Worm (Caenorhabditis elegans) whole organism, L1 larva: Measurements from ENCODE around the gene Y79H2A.4.
A peak's percentile ranks its signal among the peaks of the same experiment; 100 is the strongest.

Experiments used
- C34B4.2 ChIP-seq: sonication (generic microtip); optimal IDR thresholded peaks from 2 replicates; lab custom pipeline; 2017; ENCODE audit warnings: mild to moderate bottlenecking, missing genetic modification characterization, missing compliant biosample characterization
- F16B12.6 ChIP-seq: fragments of 150-350 bp; optimal IDR thresholded peaks from 2 replicates; lab custom pipeline; 2014; ENCODE audit warnings: missing biosample characterization, missing genetic modification characterization
- aha-1 ChIP-seq: fragments of 150-350 bp; optimal IDR thresholded peaks from 2 replicates; lab custom pipeline; 2014; ENCODE audit warnings: missing biosample characterization, missing genetic modification characterization
- ceh-8 ChIP-seq: fragments of 200-800 bp; sonication (Bioruptor generic); optimal IDR thresholded peaks from 2 replicates; lab custom pipeline; 2018; ENCODE audit warnings: mild to moderate bottlenecking, missing genetic modification characterization, moderate library complexity, missing compliant biosample characterization
- ceh-82 ChIP-seq, 3 experiments: fragments of 150-350 bp in 1 of 3; sonication (generic microtip) in 2 of 3; optimal IDR thresholded peaks; 2 replicates each; lab custom pipeline; 2014 to 2017; ENCODE audit warnings: missing biosample characterization in 3 of 3, missing genetic modification characterization in 3 of 3
- ceh-88 ChIP-seq: fragments of 200-800 bp; sonication (Bioruptor generic); IDR thresholded peaks from 2 replicates; pipeline ENCODE4 v1.3.6; 2022; ENCODE audit warnings: missing genetic modification characterization, missing compliant biosample characterization
- ceh-90 ChIP-seq: sonication (generic microtip); optimal IDR thresholded peaks from 2 replicates; lab custom pipeline; 2016; ENCODE audit warnings: missing genetic modification characterization, missing compliant biosample characterization
- dpl-1 ChIP-seq, 3 experiments: fragments of 150-350 bp in 2 of 3; sonication (generic microtip) in 1 of 3; optimal IDR thresholded peaks; 2 replicates each; lab custom pipeline; 2014 to 2017; ENCODE audit warnings: missing biosample characterization in 3 of 3, missing genetic modification characterization in 3 of 3, missing genetic modification reagents in 3 of 3
- dsc-1 ChIP-seq: sonication (generic microtip); optimal IDR thresholded peaks from 2 replicates; lab custom pipeline; 2016; ENCODE audit warnings: mild to moderate bottlenecking, missing genetic modification characterization, missing compliant biosample characterization
- elt-2 ChIP-seq: sonication (generic microtip); optimal IDR thresholded peaks from 2 replicates; lab custom pipeline; 2016; ENCODE audit warnings: missing genetic modification characterization, mild to moderate bottlenecking, inconsistent platforms, missing compliant biosample characterization, missing genetic modification reagents
- ets-5 ChIP-seq: fragments of 200-800 bp; sonication (Bioruptor generic); IDR thresholded peaks from 2 replicates; pipeline ENCODE4 v1.3.6; 2022; ENCODE audit warnings: missing genetic modification characterization, missing compliant biosample characterization
- fkh-10 ChIP-seq: sonication (generic microtip); optimal IDR thresholded peaks from 2 replicates; lab custom pipeline; 2017; ENCODE audit warnings: missing biosample characterization, missing genetic modification reagents, missing genetic modification characterization
- fkh-8 ChIP-seq: sonication (generic microtip); optimal IDR thresholded peaks from 2 replicates; lab custom pipeline; 2016; ENCODE audit warnings: mild to moderate bottlenecking, missing genetic modification characterization, missing compliant biosample characterization
- grh-1 ChIP-seq: fragments of 200-800 bp; sonication (Bioruptor generic); IDR thresholded peaks from 2 replicates; pipeline ENCODE4 v1.3.6; 2022; ENCODE audit warnings: missing genetic modification reagents, missing genetic modification characterization, missing compliant biosample characterization
- lin-13 ChIP-seq: fragments of 150-350 bp; optimal IDR thresholded peaks from 2 replicates; lab custom pipeline; 2014; ENCODE audit warnings: missing biosample characterization, missing genetic modification reagents, missing genetic modification characterization
- lin-15B ChIP-seq: fragments of 150-350 bp; sonication (generic microtip); optimal IDR thresholded peaks from 3 replicates; lab custom pipeline; 2014; ENCODE audit warnings: missing biosample characterization, missing genetic modification characterization
- lin-35 ChIP-seq, 2 experiments: fragments of 150-350 bp; optimal IDR thresholded peaks; 2 replicates each; lab custom pipeline; 2014; ENCODE audit warnings: missing biosample characterization in 2 of 2, missing genetic modification characterization in 2 of 2, missing genetic modification reagents in 2 of 2
- mep-1 ChIP-seq: fragments of 150-350 bp; optimal IDR thresholded peaks from 2 replicates; lab custom pipeline; 2014; ENCODE audit warnings: missing biosample characterization, missing genetic modification characterization
- nhr-19 ChIP-seq: fragments of 200-800 bp; sonication (Bioruptor generic); conservative IDR thresholded peaks from 2 replicates; pipeline ENCODE4 v1.3.6; 2022; ENCODE audit warnings: missing genetic modification characterization, missing compliant biosample characterization
- nhr-28 ChIP-seq: fragments of 150-350 bp; optimal IDR thresholded peaks from 2 replicates; lab custom pipeline; 2014; ENCODE audit warnings: missing biosample characterization, missing genetic modification characterization
- nhr-71 ChIP-seq: sonication (generic microtip); optimal IDR thresholded peaks from 2 replicates; lab custom pipeline; 2016; ENCODE audit warnings: mild to moderate bottlenecking, missing genetic modification characterization, moderate library complexity, missing compliant biosample characterization
- nhr-76 ChIP-seq: sonication (generic microtip); optimal IDR thresholded peaks from 2 replicates; lab custom pipeline; 2017; ENCODE audit warnings: missing biosample characterization, missing genetic modification characterization
- nhr-84 ChIP-seq: sonication (generic microtip); optimal IDR thresholded peaks from 2 replicates; lab custom pipeline; 2017; ENCODE audit warnings: missing biosample characterization, missing genetic modification characterization
- nhr-90 ChIP-seq: sonication (generic microtip); optimal IDR thresholded peaks from 2 replicates; lab custom pipeline; 2016; ENCODE audit warnings: mild to moderate bottlenecking, missing genetic modification characterization, missing compliant biosample characterization; ENCODE audit not compliant: poor library complexity
- pax-3 ChIP-seq: fragments of 200-800 bp; sonication (Bioruptor generic); optimal IDR thresholded peaks from 2 replicates; lab custom pipeline; 2018; ENCODE audit warnings: mild to moderate bottlenecking, missing genetic modification characterization, moderate library complexity, missing compliant biosample characterization
- pqm-1 ChIP-seq: sonication (generic microtip); optimal IDR thresholded peaks from 3 replicates; lab custom pipeline; 2017; ENCODE audit warnings: missing biosample characterization, missing genetic modification characterization
- rnt-1 ChIP-seq: sonication (generic microtip); optimal IDR thresholded peaks from 2 replicates; lab custom pipeline; 2016; ENCODE audit warnings: mild to moderate bottlenecking, missing genetic modification characterization, moderate library complexity, missing compliant biosample characterization
- snpc-4 ChIP-seq: fragments of 150-350 bp; optimal IDR thresholded peaks from 2 replicates; lab custom pipeline; 2014; ENCODE audit warnings: missing biosample characterization, missing genetic modification characterization
- snu-23 ChIP-seq: sonication (generic microtip); optimal IDR thresholded peaks from 2 replicates; lab custom pipeline; 2016; ENCODE audit warnings: missing genetic modification characterization, missing compliant biosample characterization
- sox-4 ChIP-seq: sonication (generic microtip); optimal IDR thresholded peaks from 2 replicates; lab custom pipeline; 2016; ENCODE audit warnings: missing genetic modification characterization, missing compliant biosample characterization
- tlp-1 ChIP-seq: fragments of 150-350 bp; optimal IDR thresholded peaks from 2 replicates; lab custom pipeline; 2014; ENCODE audit warnings: missing biosample characterization, missing genetic modification characterization
- unc-86 ChIP-seq: sonication (generic microtip); optimal IDR thresholded peaks from 2 replicates; lab custom pipeline; 2016; ENCODE audit warnings: missing genetic modification characterization, missing compliant biosample characterization
- xbp-1 ChIP-seq: sonication (generic microtip); optimal IDR thresholded peaks from 2 replicates; lab custom pipeline; 2016; ENCODE audit warnings: missing genetic modification characterization, missing compliant biosample characterization
- zip-4 ChIP-seq: fragments of 200-800 bp; sonication (Bioruptor generic); optimal IDR thresholded peaks from 2 replicates; lab custom pipeline; 2018; ENCODE audit warnings: mild to moderate bottlenecking, missing genetic modification characterization, moderate library complexity, missing compliant biosample characterization
- ztf-11 ChIP-seq, 2 experiments: sonication (generic microtip); optimal IDR thresholded peaks; 2 replicates each; lab custom pipeline; 2016 to 2017; ENCODE audit warnings: missing genetic modification characterization in 2 of 2, missing biosample characterization in 1 of 2, missing compliant biosample characterization in 1 of 2

Gene Y79H2A.4

DNA sequence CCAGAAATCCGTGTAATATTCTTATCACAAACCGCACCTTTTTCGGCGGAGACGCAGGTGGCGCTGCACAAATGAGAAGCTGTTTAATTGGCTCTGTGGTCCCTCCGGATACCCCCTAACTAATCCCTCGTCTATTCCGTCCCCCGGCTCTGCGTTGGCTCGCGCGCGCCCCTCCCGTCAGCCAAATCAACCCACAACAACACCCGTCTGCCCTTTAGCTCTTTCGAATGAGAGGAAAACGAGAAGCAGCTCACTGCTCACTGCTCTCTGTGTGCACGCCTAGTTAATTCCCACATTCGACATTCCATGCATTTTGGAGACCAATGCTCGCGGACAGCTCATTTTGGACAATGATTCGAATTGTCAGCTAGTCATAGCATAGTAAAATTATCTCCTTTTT, 19.0 kb downstream of the Y79H2A.4 start:
- TF ChIP-seq elt-2 (tag; lab: Kevin White, UChicago) (no peak), lin-13 (GFP tag; lab: Kevin White, UChicago) (no peak), ceh-8 (GFP tag; lab: Kevin White, UChicago) (no peak), dsc-1 (tag; lab: Kevin White, UChicago) (peak; percentile 17), grh-1 (GFP tag; lab: Robert Waterston, UW) (no peak)

DNA sequence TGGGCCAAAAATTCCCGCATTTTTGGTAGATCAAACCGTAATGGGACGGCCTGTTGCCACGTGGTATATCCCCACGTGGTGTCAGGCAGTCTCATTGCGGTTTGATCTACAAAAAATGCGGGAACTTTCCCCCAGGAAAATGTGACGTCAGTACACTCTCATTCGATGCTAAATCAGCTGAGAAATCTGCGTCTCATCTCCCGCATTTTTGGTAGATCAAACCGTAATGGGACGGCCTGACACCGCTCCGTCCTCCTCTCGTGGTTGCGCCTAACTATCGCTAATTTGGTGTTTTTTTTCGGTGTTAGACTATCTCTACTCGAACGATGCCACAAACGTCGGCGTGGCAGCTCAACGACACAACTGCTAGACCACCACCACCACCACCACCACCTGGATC, 20.3 kb downstream of the Y79H2A.4 start, which contains the start of gene zyg-8:
Gene zyg-8, plus strand, starts transcription at position 301 of the 400 bp plus-strand sequence.
- no peak for TF ChIP-seq nhr-28 (tag; lab: Kevin White, UChicago)
- no peak for TF ChIP-seq lin-15B (tag; lab: Kevin White, UChicago)
- TF ChIP-seq C34B4.2 = no peak
- no peak for TF ChIP-seq nhr-76 (tag; lab: Kevin White, UChicago)
- TF ChIP-seq ets-5 (GFP tag; lab: Robert Waterston, UW) = no peak
- TF ChIP-seq ceh-90 (tag; lab: Kevin White, UChicago) = no peak
- TF ChIP-seq pax-3 (tag; lab: Kevin White, UChicago) = no peak
- no peak for TF ChIP-seq nhr-84 (tag; lab: Kevin White, UChicago)
- no peak for TF ChIP-seq F16B12.6 (tag; lab: Kevin White, UChicago)
- no peak for TF ChIP-seq sox-4 (tag; lab: Kevin White, UChicago)
- TF ChIP-seq nhr-90 (tag; lab: Kevin White, UChicago) = no peak
- TF ChIP-seq nhr-19 (GFP tag; lab: Robert Waterston, UW) = no peak

- TF ChIP-seq pax-3 (tag; lab: Kevin White, UChicago) = no peak
- no peak for TF ChIP-seq zip-4
- TF ChIP-seq ztf-11 (tag; optimal IDR thresholded peaks at IDR 0.05; lab: Kevin White, UChicago) = no peak
- TF ChIP-seq unc-86 = no peak
- TF ChIP-seq aha-1 = no peak
- TF ChIP-seq nhr-71 = no peak
- no peak for TF ChIP-seq pqm-1
- no peak for TF ChIP-seq fkh-8 (tag; lab: Kevin White, UChicago)
- TF ChIP-seq snu-23 (GFP tag; lab: Kevin White, UChicago) = no peak
- TF ChIP-seq snpc-4 = no peak
- TF ChIP-seq xbp-1 (tag; lab: Kevin White, UChicago) = no peak
- TF ChIP-seq mep-1 (tag; lab: Kevin White, UChicago) = no peak
- no peak for TF ChIP-seq fkh-10 (GFP tag; lab: Kevin White, UChicago)
- TF ChIP-seq nhr-76 (tag; lab: Kevin White, UChicago) = no peak
- TF ChIP-seq dsc-1 (tag; lab: Kevin White, UChicago) = no peak
- no peak for TF ChIP-seq ceh-88 (GFP tag; lab: Robert Waterston, UW)
These were observed 22.8 kb downstream of the Y79H2A.4 start for ce11 chrIII:12063934-12064333.

- no peak for TF ChIP-seq lin-35 (GFP tag; optimal IDR thresholded peaks at IDR 0.05; lab: Kevin White, UChicago)
- no peak for TF ChIP-seq tlp-1
These were observed 23.4 kb downstream of the Y79H2A.4 start for ce11 chrIII:12064494-12064893.

DNA sequence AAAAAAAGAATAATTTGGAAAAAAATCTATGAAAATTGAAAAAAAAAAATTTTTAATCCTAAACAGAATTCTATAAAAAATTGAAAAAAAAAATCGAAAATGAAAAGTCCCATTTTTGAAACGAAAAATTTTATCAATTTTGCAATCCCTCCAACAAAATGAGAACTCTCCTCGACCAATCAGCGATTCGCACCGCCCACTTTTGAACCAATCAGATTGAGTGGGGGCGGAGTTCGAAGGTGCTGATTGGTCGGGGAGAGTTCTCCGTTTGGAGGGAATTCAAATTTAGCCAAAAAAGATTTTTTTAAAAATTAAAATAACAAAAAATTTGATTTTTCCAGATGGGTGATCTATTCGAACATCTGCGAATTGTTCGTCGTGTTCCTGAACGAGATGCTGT, 26.6 kb downstream of the Y79H2A.4 start:
- no peak for TF ChIP-seq ceh-82 (tag; optimal IDR thresholded peaks at IDR 0.05; lab: Kevin White, UChicago)
- TF ChIP-seq rnt-1 (tag; lab: Kevin White, UChicago) = no peak
- TF ChIP-seq tlp-1 = no peak
- TF ChIP-seq dpl-1 (GFP tag; optimal IDR thresholded peaks at IDR 0.05; lab: Kevin White, UChicago) = no peak
- TF ChIP-seq, all 84 proteins: peak for 0
